Worm (Caenorhabditis elegans) whole organism, L4/young adult: ENCODE measurements around the gene F59E12.8.

Source experiments
- W03F9.2 ChIP-seq: fragments of 150-350 bp; optimal IDR thresholded peaks from 2 replicates; lab custom pipeline; 2014; ENCODE audit warnings: missing biosample characterization, missing genetic modification characterization
- him-1 ChIP-seq: sonication (generic microtip); optimal IDR thresholded peaks from 2 replicates; lab custom pipeline; 2016; ENCODE audit warnings: missing genotype, missing genetic modification reagents, missing genetic modification characterization, missing compliant biosample characterization

ce11 chrII:5654215-5654614, 17.5 kb upstream of the F59E12.8 start, which contains the start of gene F59E12.1:
- TF ChIP-seq him-1 = no peak
- TF ChIP-seq W03F9.2 (tag; lab: Kevin White, UChicago) = no peak
